Worm (Caenorhabditis elegans) whole organism, midembryonic: ENCODE results near the gene cyp-29A2.

Experiments
- T22C8.4 ChIP-seq: fragments of 200-800 bp; sonication (Bioruptor generic); IDR thresholded peaks from 2 replicates; pipeline ENCODE4 v1.3.6; 2022; ENCODE audit warnings: missing genetic modification characterization, missing compliant biosample characterization
- cog-1 ChIP-seq: sonication (generic microtip); optimal IDR thresholded peaks from 2 replicates; lab custom pipeline; 2016; ENCODE audit warnings: missing genetic modification characterization, missing compliant biosample characterization
- flt-1 ChIP-seq: fragments of 200-800 bp; sonication (Bioruptor generic); IDR thresholded peaks from 2 replicates; pipeline ENCODE4 v1.3.6; 2022; ENCODE audit warnings: missing genetic modification characterization, missing compliant biosample characterization
- klf-2 ChIP-seq: fragments of 200-800 bp; sonication (Bioruptor generic); conservative IDR thresholded peaks from 2 replicates; pipeline ENCODE4 v1.3.6; 2022; ENCODE audit warnings: missing genetic modification reagents, missing genetic modification characterization, missing compliant biosample characterization
- med-1 ChIP-seq: sonication (generic microtip); optimal IDR thresholded peaks from 2 replicates; lab custom pipeline; 2017; ENCODE audit warnings: missing genetic modification characterization, mild to moderate bottlenecking, missing compliant biosample characterization, antibody characterized with exemption, missing genetic modification reagents; ENCODE audit not compliant: insufficient read depth
- ref-1 ChIP-seq: fragments of 200-800 bp; sonication (Bioruptor generic); conservative IDR thresholded peaks from 2 replicates; pipeline ENCODE4 v1.3.6; 2022; ENCODE audit warnings: missing genetic modification reagents, missing genetic modification characterization, missing compliant biosample characterization
- tab-1 ChIP-seq: fragments of 200-800 bp; sonication (Bioruptor generic); IDR thresholded peaks from 2 replicates; pipeline ENCODE4 v1.3.6; 2022; ENCODE audit warnings: missing genetic modification characterization, missing compliant biosample characterization
- ztf-23 ChIP-seq: fragments of 200-800 bp; sonication (Bioruptor generic); IDR thresholded peaks from 2 replicates; pipeline ENCODE4 v1.3.6; 2022; ENCODE audit warnings: missing genetic modification reagents, missing genetic modification characterization, missing compliant biosample characterization
- ztf-29 ChIP-seq: fragments of 200-800 bp; sonication (Bioruptor generic); IDR thresholded peaks from 2 replicates; pipeline ENCODE4 v1.3.6; 2022; ENCODE audit warnings: missing genetic modification reagents, missing genetic modification characterization, missing compliant biosample characterization

The cyp-29A2 gene

DNA sequence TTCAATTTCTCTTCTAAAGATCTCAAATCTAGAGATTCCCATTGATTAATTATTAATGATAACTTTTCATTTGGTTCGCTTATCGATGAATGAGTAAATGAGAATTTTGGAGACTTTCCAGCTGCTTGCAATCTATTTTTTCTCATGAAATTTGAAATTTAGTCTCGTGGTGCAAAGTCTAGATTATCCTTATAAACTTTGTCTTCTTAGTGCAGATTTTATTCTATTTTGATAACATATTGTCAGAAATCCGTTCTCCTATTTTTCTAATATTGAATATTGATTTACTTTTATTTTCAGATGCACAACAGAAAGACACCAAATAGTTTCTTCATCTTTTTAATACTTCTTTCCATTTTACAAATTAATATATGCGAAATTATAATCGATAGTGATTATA, 26.4 kb upstream of the cyp-29A2 start, which contains the start of gene lgc-49:
TSS of gene lgc-49 (plus strand) at position 301 of the 400 bp plus-strand sequence.
- TF ChIP-seq med-1 (no peak), ref-1 (no peak), ztf-29 (no peak), flt-1 (GFP tag; lab: Robert Waterston, UW) (no peak), ztf-23 (no peak), T22C8.4 (GFP tag; lab: Robert Waterston, UW) (no peak), tab-1 (GFP tag; lab: Robert Waterston, UW) (no peak), cog-1 (tag; lab: Kevin White, UChicago) (no peak), klf-2 (GFP tag; lab: Robert Waterston, UW) (no peak)

DNA sequence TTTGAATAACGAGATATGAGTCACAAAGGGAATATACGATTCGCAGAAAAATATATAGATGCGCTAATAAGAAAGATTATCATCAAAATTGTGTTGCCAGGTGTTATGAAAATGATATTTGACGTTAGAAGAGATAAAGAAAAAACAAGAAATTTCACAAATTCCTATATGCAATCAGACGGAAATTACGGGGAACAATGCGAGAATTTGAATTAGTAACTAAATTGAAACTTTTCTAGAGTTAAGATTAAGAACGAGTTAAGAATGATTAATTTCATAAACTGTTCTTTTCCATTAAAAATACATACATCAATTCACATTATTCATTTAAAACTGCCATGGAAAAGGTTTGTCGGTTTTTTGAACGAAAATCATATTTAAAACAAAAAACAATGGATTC, 21.3 kb upstream of the cyp-29A2 start, which contains the start of gene clc-6:
TSS of gene clc-6 (minus strand) at position 101 of the 400 bp plus-strand sequence.
- no peak for TF ChIP-seq ztf-23
- TF ChIP-seq T22C8.4 (GFP tag; lab: Robert Waterston, UW), result no peak
- TF ChIP-seq med-1, result no peak
- TF ChIP-seq flt-1 (GFP tag; lab: Robert Waterston, UW), result no peak
- TF ChIP-seq ztf-29, result no peak
- no peak for TF ChIP-seq tab-1 (GFP tag; lab: Robert Waterston, UW)
- no peak for TF ChIP-seq cog-1 (tag; lab: Kevin White, UChicago)
- TF ChIP-seq klf-2 (GFP tag; lab: Robert Waterston, UW), result no peak
- no peak for TF ChIP-seq ref-1

ce11 chrV:11196631-11197258, 20.6 kb upstream of the cyp-29A2 start:
- TF ChIP-seq med-1, result no peak
- TF ChIP-seq tab-1 (GFP tag; lab: Robert Waterston, UW), result no peak
- TF ChIP-seq ref-1, result no peak
- TF ChIP-seq ztf-29, result no peak
- TF ChIP-seq cog-1 (tag; lab: Kevin White, UChicago), result no peak
- no peak for TF ChIP-seq ztf-23
- no peak for TF ChIP-seq klf-2 (GFP tag; lab: Robert Waterston, UW)
- no peak for TF ChIP-seq flt-1 (GFP tag; lab: Robert Waterston, UW)
- TF ChIP-seq T22C8.4 (GFP tag; lab: Robert Waterston, UW), result no peak

ce11 chrV:11198094-11198493, 19.3 kb upstream of the cyp-29A2 start:
- TF ChIP-seq klf-2 (GFP tag; lab: Robert Waterston, UW), result no peak

DNA sequence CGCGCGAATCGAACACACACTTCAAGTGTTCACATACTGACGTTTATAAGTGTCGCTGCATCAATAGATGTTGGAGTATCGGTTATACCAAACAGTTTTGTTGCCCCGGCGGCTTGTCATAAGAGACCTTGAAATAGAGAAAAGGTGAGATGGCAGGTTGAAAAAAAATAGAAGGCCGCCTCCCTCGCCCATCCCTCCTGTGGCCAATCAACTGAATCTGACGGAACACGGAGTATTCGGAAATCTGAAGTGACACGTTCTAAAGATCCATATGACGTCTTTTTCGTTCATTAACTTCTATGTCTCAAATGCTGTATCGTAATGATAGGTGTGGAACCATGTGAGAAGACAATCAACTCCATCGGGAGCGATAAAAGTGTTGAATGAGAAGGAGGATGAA, 17.9 kb upstream of the cyp-29A2 start:
- TF ChIP-seq flt-1 (GFP tag; lab: Robert Waterston, UW) (no peak), cog-1 (tag; lab: Kevin White, UChicago) (no peak), med-1 (no peak), T22C8.4 (GFP tag; lab: Robert Waterston, UW) (no peak), klf-2 (GFP tag; lab: Robert Waterston, UW) (no peak), tab-1 (GFP tag; lab: Robert Waterston, UW) (no peak), ztf-29 (no peak), ref-1 (no peak), ztf-23 (no peak)

DNA sequence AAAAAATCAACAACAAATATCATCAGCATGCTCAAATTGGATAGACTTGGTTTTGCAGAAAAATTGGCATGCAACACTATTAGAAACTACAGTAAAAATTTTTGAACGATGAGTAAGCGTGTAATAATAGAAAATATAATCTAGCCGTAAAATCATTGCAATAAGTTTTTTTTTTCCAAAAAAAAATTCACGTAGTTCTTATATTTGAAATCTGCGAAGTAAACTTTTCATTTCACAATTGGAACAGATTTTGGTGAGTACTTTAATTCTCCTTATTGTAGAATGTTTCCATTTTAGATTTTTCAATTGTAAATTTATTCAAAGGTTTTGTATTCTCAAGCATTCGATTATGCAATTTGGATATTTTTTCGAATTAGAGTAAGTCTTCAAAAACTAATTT, 17.1 kb upstream of the cyp-29A2 start, which contains the start of gene K10D6.3:
TSS of gene K10D6.3 (plus strand) at position 301 of the 400 bp plus-strand sequence.
- no peak for TF ChIP-seq T22C8.4 (GFP tag; lab: Robert Waterston, UW)
- TF ChIP-seq cog-1 (tag; lab: Kevin White, UChicago), result no peak
- no peak for TF ChIP-seq ztf-29
- TF ChIP-seq klf-2 (GFP tag; lab: Robert Waterston, UW), result no peak
- no peak for TF ChIP-seq tab-1 (GFP tag; lab: Robert Waterston, UW)
- no peak for TF ChIP-seq ref-1
- no peak for TF ChIP-seq ztf-23
- no peak for TF ChIP-seq med-1
- no peak for TF ChIP-seq flt-1 (GFP tag; lab: Robert Waterston, UW)

- TF ChIP-seq T22C8.4 (GFP tag; lab: Robert Waterston, UW), result no peak
- no peak for TF ChIP-seq cog-1 (tag; lab: Kevin White, UChicago)
- TF ChIP-seq klf-2 (GFP tag; lab: Robert Waterston, UW), result no peak
- no peak for TF ChIP-seq ztf-23
- TF ChIP-seq med-1, result no peak
Measured at ce11 chrV:11201826-11202565, 15.4 kb upstream of the cyp-29A2 start, which contains the start of gene K10D6.4. Gene K10D6.4, plus strand, starts transcription at chrV:11201925.

DNA sequence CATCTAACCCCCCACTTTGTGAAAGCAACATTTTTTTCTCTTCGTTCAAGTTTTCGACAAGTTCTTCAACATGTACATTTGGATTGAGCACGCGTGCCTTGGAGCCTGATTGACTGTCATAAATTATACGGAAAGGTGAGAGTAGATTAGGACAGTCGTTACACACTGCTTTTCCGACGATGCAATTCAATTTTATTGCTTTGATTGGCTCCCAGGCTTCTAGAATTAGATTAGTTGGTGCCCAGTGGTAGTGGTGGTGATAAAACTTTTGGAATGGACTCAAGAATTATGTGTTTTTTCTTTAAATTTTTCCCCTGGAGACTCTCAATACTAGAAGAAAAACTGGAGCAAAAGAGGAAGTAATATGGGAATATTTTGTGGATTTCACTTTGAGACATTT, 12.9 kb upstream of the cyp-29A2 start:
- TF ChIP-seq flt-1 (GFP tag; lab: Robert Waterston, UW) (no peak), ref-1 (no peak), ztf-29 (no peak), ztf-23 (no peak), med-1 (no peak), tab-1 (GFP tag; lab: Robert Waterston, UW) (no peak), klf-2 (GFP tag; lab: Robert Waterston, UW) (no peak), cog-1 (tag; lab: Kevin White, UChicago) (no peak), T22C8.4 (GFP tag; lab: Robert Waterston, UW) (no peak)

DNA sequence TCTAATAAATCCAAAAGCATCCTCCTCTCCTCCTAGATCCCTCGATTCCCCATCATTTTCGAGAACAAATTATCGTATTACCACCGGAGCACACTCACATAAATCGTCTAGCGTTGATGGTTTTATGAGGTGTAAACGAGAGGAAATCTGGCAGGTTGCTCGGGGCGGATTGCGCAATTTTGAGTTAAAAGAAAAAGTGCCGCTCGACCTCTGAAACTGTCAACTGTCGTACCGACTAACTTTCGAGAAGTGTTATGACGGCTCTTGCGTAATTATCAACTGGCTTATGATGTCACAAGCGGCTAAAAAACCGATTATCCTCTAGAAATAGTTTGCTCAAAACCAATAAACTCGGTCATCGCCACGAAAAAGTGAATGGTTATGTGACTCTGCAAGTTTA, 10.9 kb upstream of the cyp-29A2 start:
- no peak for TF ChIP-seq T22C8.4 (GFP tag; lab: Robert Waterston, UW)
- TF ChIP-seq klf-2 (GFP tag; lab: Robert Waterston, UW), result no peak
- TF ChIP-seq ref-1, result no peak
- TF ChIP-seq flt-1 (GFP tag; lab: Robert Waterston, UW), result no peak
- no peak for TF ChIP-seq ztf-23
- TF ChIP-seq med-1, result no peak
- no peak for TF ChIP-seq cog-1 (tag; lab: Kevin White, UChicago)
- no peak for TF ChIP-seq ztf-29
- no peak for TF ChIP-seq tab-1 (GFP tag; lab: Robert Waterston, UW)
